Worm (Caenorhabditis elegans) whole organism, L1 larva: ENCODE measurements around the gene srx-20.

Experiments
- C34B4.2 ChIP-seq: sonication (generic microtip); optimal IDR thresholded peaks from 2 replicates; lab custom pipeline; 2017; ENCODE audit warnings: mild to moderate bottlenecking, missing genetic modification characterization, missing compliant biosample characterization
- Y116A8C.19 ChIP-seq: sonication (generic microtip); optimal IDR thresholded peaks from 2 replicates; lab custom pipeline; 2016; ENCODE audit warnings: missing compliant biosample characterization, missing genetic modification characterization, borderline replicate concordance
- aly-2 ChIP-seq: fragments of 150-350 bp; optimal IDR thresholded peaks from 2 replicates; lab custom pipeline; 2014; ENCODE audit warnings: missing biosample characterization, missing genetic modification characterization
- blmp-1 ChIP-seq: fragments of 150-350 bp; optimal IDR thresholded peaks from 2 replicates; lab custom pipeline; 2014; ENCODE audit warnings: missing biosample characterization, missing genetic modification characterization
- ceh-63 ChIP-seq: fragments of 200-800 bp; sonication (Bioruptor generic); optimal IDR thresholded peaks from 2 replicates; lab custom pipeline; 2018; ENCODE audit warnings: mild to moderate bottlenecking, missing genetic modification characterization, missing compliant biosample characterization
- ceh-8 ChIP-seq: fragments of 200-800 bp; sonication (Bioruptor generic); optimal IDR thresholded peaks from 2 replicates; lab custom pipeline; 2018; ENCODE audit warnings: mild to moderate bottlenecking, missing genetic modification characterization, moderate library complexity, missing compliant biosample characterization
- ceh-82 ChIP-seq, 3 experiments: fragments of 150-350 bp in 1 of 3; sonication (generic microtip) in 2 of 3; optimal IDR thresholded peaks; 2 replicates each; lab custom pipeline; 2014 to 2017; ENCODE audit warnings: missing biosample characterization in 3 of 3, missing genetic modification characterization in 3 of 3
- ceh-90 ChIP-seq: sonication (generic microtip); optimal IDR thresholded peaks from 2 replicates; lab custom pipeline; 2016; ENCODE audit warnings: missing genetic modification characterization, missing compliant biosample characterization
- dpl-1 ChIP-seq, 3 experiments: fragments of 150-350 bp in 2 of 3; sonication (generic microtip) in 1 of 3; optimal IDR thresholded peaks; 2 replicates each; lab custom pipeline; 2014 to 2017; ENCODE audit warnings: missing biosample characterization in 3 of 3, missing genetic modification characterization in 3 of 3, missing genetic modification reagents in 3 of 3
- dsc-1 ChIP-seq: sonication (generic microtip); optimal IDR thresholded peaks from 2 replicates; lab custom pipeline; 2016; ENCODE audit warnings: mild to moderate bottlenecking, missing genetic modification characterization, missing compliant biosample characterization
- egl-13 ChIP-seq: sonication (generic microtip); optimal IDR thresholded peaks from 2 replicates; lab custom pipeline; 2016; ENCODE audit warnings: missing genotype, missing genetic modification reagents, missing genetic modification characterization, missing compliant biosample characterization
- egl-27 ChIP-seq, 2 experiments: fragments of 150-350 bp in 1 of 2; sonication (generic microtip); optimal IDR thresholded peaks; 3 replicates each; lab custom pipeline; 2017 to 2018; ENCODE audit warnings: missing biosample characterization in 2 of 2, missing genetic modification characterization in 2 of 2, missing genetic modification reagents in 2 of 2
- elt-3 ChIP-seq, 6 experiments: fragments of 150-350 bp in 1 of 6; sonication (generic microtip); optimal IDR thresholded peaks; 2 replicates each; lab custom pipeline; 2017 to 2018; ENCODE audit warnings: missing biosample characterization in 6 of 6, missing genetic modification characterization in 6 of 6, inconsistent platforms in 1 of 6
- fkh-10 ChIP-seq: sonication (generic microtip); optimal IDR thresholded peaks from 2 replicates; lab custom pipeline; 2017; ENCODE audit warnings: missing biosample characterization, missing genetic modification reagents, missing genetic modification characterization
- fkh-4 ChIP-seq: sonication (generic microtip); optimal IDR thresholded peaks from 2 replicates; lab custom pipeline; 2016; ENCODE audit warnings: missing compliant biosample characterization, missing genetic modification characterization, borderline replicate concordance
- fkh-8 ChIP-seq: sonication (generic microtip); optimal IDR thresholded peaks from 2 replicates; lab custom pipeline; 2016; ENCODE audit warnings: mild to moderate bottlenecking, missing genetic modification characterization, missing compliant biosample characterization
- grh-1 ChIP-seq: fragments of 200-800 bp; sonication (Bioruptor generic); IDR thresholded peaks from 2 replicates; pipeline ENCODE4 v1.3.6; 2022; ENCODE audit warnings: missing genetic modification reagents, missing genetic modification characterization, missing compliant biosample characterization
- isw-1 ChIP-seq: fragments of 200-800 bp; sonication (Bioruptor generic); IDR thresholded peaks from 2 replicates; pipeline ENCODE4 v1.3.6; 2022; ENCODE audit warnings: missing genetic modification characterization, missing compliant biosample characterization
- jun-1 ChIP-seq: fragments of 150-350 bp; optimal IDR thresholded peaks from 2 replicates; lab custom pipeline; 2014; ENCODE audit warnings: missing biosample characterization, missing genetic modification reagents, missing genetic modification characterization
- lin-13 ChIP-seq: fragments of 150-350 bp; optimal IDR thresholded peaks from 2 replicates; lab custom pipeline; 2014; ENCODE audit warnings: missing biosample characterization, missing genetic modification reagents, missing genetic modification characterization
- lin-14 ChIP-seq: fragments of 200-800 bp; sonication (Bioruptor generic); optimal IDR thresholded peaks from 2 replicates; lab custom pipeline; 2018; ENCODE audit warnings: mild to moderate bottlenecking, missing genetic modification characterization, moderate library complexity, missing compliant biosample characterization
- lin-35 ChIP-seq, 2 experiments: fragments of 150-350 bp; optimal IDR thresholded peaks; 2 replicates each; lab custom pipeline; 2014; ENCODE audit warnings: missing biosample characterization in 2 of 2, missing genetic modification characterization in 2 of 2, missing genetic modification reagents in 2 of 2
- lin-39 ChIP-seq: fragments of 150-350 bp; optimal IDR thresholded peaks from 2 replicates; lab custom pipeline; 2014; ENCODE audit warnings: missing biosample characterization, missing genetic modification reagents, missing genetic modification characterization
- mdl-1 ChIP-seq, 2 experiments: fragments of 150-350 bp; optimal IDR thresholded peaks; 2 replicates each; lab custom pipeline; 2014 to 2017; ENCODE audit warnings: missing biosample characterization in 2 of 2, missing genetic modification characterization in 2 of 2, inconsistent platforms in 1 of 2
- nhr-11 ChIP-seq: fragments of 150-350 bp; optimal IDR thresholded peaks from 2 replicates; lab custom pipeline; 2014; ENCODE audit warnings: missing biosample characterization, missing genetic modification characterization
- nhr-12 ChIP-seq: sonication (generic microtip); optimal IDR thresholded peaks from 2 replicates; lab custom pipeline; 2017; ENCODE audit warnings: missing biosample characterization, missing genetic modification characterization
- nhr-19 ChIP-seq: fragments of 200-800 bp; sonication (Bioruptor generic); conservative IDR thresholded peaks from 2 replicates; pipeline ENCODE4 v1.3.6; 2022; ENCODE audit warnings: missing genetic modification characterization, missing compliant biosample characterization
- nhr-76 ChIP-seq: sonication (generic microtip); optimal IDR thresholded peaks from 2 replicates; lab custom pipeline; 2017; ENCODE audit warnings: missing biosample characterization, missing genetic modification characterization
- nhr-77 ChIP-seq: fragments of 150-350 bp; optimal IDR thresholded peaks from 2 replicates; lab custom pipeline; 2014; ENCODE audit warnings: missing biosample characterization, missing genetic modification characterization
- nhr-90 ChIP-seq: sonication (generic microtip); optimal IDR thresholded peaks from 2 replicates; lab custom pipeline; 2016; ENCODE audit warnings: mild to moderate bottlenecking, missing genetic modification characterization, missing compliant biosample characterization; ENCODE audit not compliant: poor library complexity
- pag-3 ChIP-seq: sonication (generic microtip); optimal IDR thresholded peaks from 2 replicates; lab custom pipeline; 2017; ENCODE audit warnings: missing genetic modification characterization, mild to moderate bottlenecking, missing compliant biosample characterization, antibody characterized with exemption, borderline replicate concordance; ENCODE audit not compliant: insufficient read depth
- pax-3 ChIP-seq: fragments of 200-800 bp; sonication (Bioruptor generic); optimal IDR thresholded peaks from 2 replicates; lab custom pipeline; 2018; ENCODE audit warnings: mild to moderate bottlenecking, missing genetic modification characterization, moderate library complexity, missing compliant biosample characterization
- skn-1 ChIP-seq: fragments of 150-350 bp; optimal IDR thresholded peaks from 2 replicates; lab custom pipeline; 2014; ENCODE audit warnings: missing biosample characterization, missing genetic modification characterization
- snpc-4 ChIP-seq: fragments of 150-350 bp; optimal IDR thresholded peaks from 2 replicates; lab custom pipeline; 2014; ENCODE audit warnings: missing biosample characterization, missing genetic modification characterization
- snu-23 ChIP-seq: sonication (generic microtip); optimal IDR thresholded peaks from 2 replicates; lab custom pipeline; 2016; ENCODE audit warnings: missing genetic modification characterization, missing compliant biosample characterization
- swsn-7 ChIP-seq: sonication (generic microtip); optimal IDR thresholded peaks from 2 replicates; lab custom pipeline; 2016; ENCODE audit warnings: missing genetic modification characterization, missing compliant biosample characterization
- tlp-1 ChIP-seq: fragments of 150-350 bp; optimal IDR thresholded peaks from 2 replicates; lab custom pipeline; 2014; ENCODE audit warnings: missing biosample characterization, missing genetic modification characterization
- unc-130 ChIP-seq: fragments of 150-350 bp; optimal IDR thresholded peaks from 2 replicates; lab custom pipeline; 2017; ENCODE audit warnings: missing biosample characterization, missing genetic modification characterization, inconsistent platforms
- unc-62 ChIP-seq: fragments of 150-350 bp; optimal IDR thresholded peaks from 2 replicates; lab custom pipeline; 2014; ENCODE audit warnings: missing biosample characterization, missing genetic modification reagents, missing genetic modification characterization
- unc-86 ChIP-seq: sonication (generic microtip); optimal IDR thresholded peaks from 2 replicates; lab custom pipeline; 2016; ENCODE audit warnings: missing genetic modification characterization, missing compliant biosample characterization
- unc-98 ChIP-seq: fragments of 200-800 bp; sonication (Bioruptor generic); IDR thresholded peaks from 2 replicates; pipeline ENCODE4 v1.3.6; 2022; ENCODE audit warnings: missing genetic modification characterization, missing compliant biosample characterization
- zag-1 ChIP-seq: fragments of 150-350 bp; optimal IDR thresholded peaks from 2 replicates; lab custom pipeline; 2014; ENCODE audit warnings: missing biosample characterization, missing genetic modification characterization
- zip-4 ChIP-seq: fragments of 200-800 bp; sonication (Bioruptor generic); optimal IDR thresholded peaks from 2 replicates; lab custom pipeline; 2018; ENCODE audit warnings: mild to moderate bottlenecking, missing genetic modification characterization, moderate library complexity, missing compliant biosample characterization
- ztf-11 ChIP-seq, 2 experiments: sonication (generic microtip); optimal IDR thresholded peaks; 2 replicates each; lab custom pipeline; 2016 to 2017; ENCODE audit warnings: missing genetic modification characterization in 2 of 2, missing biosample characterization in 1 of 2, missing compliant biosample characterization in 1 of 2
- ztf-4 ChIP-seq: fragments of 150-350 bp; optimal IDR thresholded peaks from 2 replicates; lab custom pipeline; 2014; ENCODE audit warnings: missing biosample characterization, missing genetic modification characterization

The srx-20 gene

ce11 chrIV:6839091-6839522, 28.8 kb upstream of the srx-20 start (continued):
- TF ChIP-seq snu-23 (GFP tag; lab: Kevin White, UChicago): peak; percentile 90
- peak; percentile 31 for TF ChIP-seq pax-3 (tag; lab: Kevin White, UChicago)
- 0 out of 2 replicates have a peak, but pooled peaks have one; percentile 28 for TF ChIP-seq unc-98 (GFP tag; lab: Robert Waterston, UW)
- peak; percentile 79 for TF ChIP-seq jun-1
- TF ChIP-seq skn-1 (tag; lab: Kevin White, UChicago): peak; percentile 60
- no peak for TF ChIP-seq nhr-76 (tag; lab: Kevin White, UChicago)
- TF ChIP-seq nhr-90 (tag; lab: Kevin White, UChicago): peak; percentile 69
- peak; percentile 58 for TF ChIP-seq lin-13
- peak; percentile 73 for TF ChIP-seq zag-1 (tag; lab: Kevin White, UChicago)
- no peak for TF ChIP-seq tlp-1 (tag; lab: Kevin White, UChicago)
- TF ChIP-seq unc-62 (GFP tag; lab: Kevin White, UChicago): no peak
- peak; percentile 81 for TF ChIP-seq unc-86 (tag; lab: Kevin White, UChicago)
- TF ChIP-seq pag-3 (tag; lab: Kevin White, UChicago): no peak
- TF ChIP-seq ztf-11 (tag; optimal IDR thresholded peaks at IDR 0.05; lab: Kevin White, UChicago): no peak
- peak; percentile 90 for TF ChIP-seq swsn-7 (tag; lab: Kevin White, UChicago)
- peak; percentile 80 for TF ChIP-seq blmp-1 (tag; lab: Kevin White, UChicago)
- no peak for TF ChIP-seq snpc-4 (tag; lab: Kevin White, UChicago)
- no peak for TF ChIP-seq C34B4.2 (tag; lab: Kevin White, UChicago)
- TF ChIP-seq fkh-8: peak; percentile 89
- TF ChIP-seq lin-14 (GFP tag; lab: Kevin White, UChicago): peak; percentile 99
- TF ChIP-seq grh-1 (GFP tag; lab: Robert Waterston, UW): no peak
- peak; percentile 67 to 78 (median 77) for TF ChIP-seq ceh-82 (tag; optimal IDR thresholded peaks at IDR 0.05; lab: Kevin White, UChicago)
- no peak for TF ChIP-seq elt-3 (tag; optimal IDR thresholded peaks at IDR 0.05; lab: Kevin White, UChicago)
- TF ChIP-seq dpl-1 (GFP tag; optimal IDR thresholded peaks at IDR 0.05; lab: Kevin White, UChicago): peak; percentile 36 to 52 (median 45)
- TF ChIP-seq ztf-4 (tag; lab: Kevin White, UChicago): peak; percentile 56
- peak; percentile 76 for TF ChIP-seq nhr-19 (GFP tag; lab: Robert Waterston, UW)
- TF ChIP-seq lin-39 (tag; lab: Kevin White, UChicago): peak; percentile 61
- TF ChIP-seq nhr-77 (tag; lab: Kevin White, UChicago): peak; percentile 75
- TF ChIP-seq ceh-63 (GFP tag; lab: Kevin White, UChicago): no peak
- TF ChIP-seq dsc-1 (tag; lab: Kevin White, UChicago): peak; percentile 83
- TF ChIP-seq egl-27 (tag; optimal IDR thresholded peaks at IDR 0.05; lab: Kevin White, UChicago): peak; percentile 44 to 67
- TF ChIP-seq lin-35 (GFP tag; optimal IDR thresholded peaks at IDR 0.05; lab: Kevin White, UChicago): peak; percentile 58 to 73
- TF ChIP-seq nhr-11 (tag; lab: Kevin White, UChicago): peak; percentile 77
- TF ChIP-seq aly-2: peak; percentile 58
- TF ChIP-seq Y116A8C.19: no peak
- peak; percentile 19 for TF ChIP-seq ceh-8 (GFP tag; lab: Kevin White, UChicago)
- peak in 1 of 2 experiments; percentile 41 for TF ChIP-seq mdl-1 (tag; optimal IDR thresholded peaks at IDR 0.05; lab: Kevin White, UChicago)
- TF ChIP-seq egl-13 (tag; lab: Kevin White, UChicago): peak; percentile 90
- no peak for TF ChIP-seq zip-4 (GFP tag; lab: Kevin White, UChicago)
- TF ChIP-seq ceh-90: no peak
- no peak for TF ChIP-seq nhr-12 (tag; lab: Kevin White, UChicago)
- peak; percentile 67 for TF ChIP-seq isw-1 (GFP tag; lab: Robert Waterston, UW)
- no peak for TF ChIP-seq fkh-4 (tag; lab: Kevin White, UChicago)
- no peak for TF ChIP-seq unc-130 (tag; lab: Kevin White, UChicago)
- TF ChIP-seq fkh-10 (GFP tag; lab: Kevin White, UChicago): peak; percentile 94
- TF ChIP-seq, all 84 proteins: peak for 50
